Worm (Caenorhabditis elegans) whole organism, late embryonic: Measurements from ENCODE around the gene ddx-15.

Experiments used
- C08G9.2 ChIP-seq: sonication (generic microtip); optimal IDR thresholded peaks from 2 replicates; lab custom pipeline; 2016; ENCODE audit warnings: mild to moderate bottlenecking, missing genetic modification characterization, moderate library complexity, missing compliant biosample characterization
- F13H6.1 ChIP-seq: sonication (generic microtip); optimal IDR thresholded peaks from 2 replicates; lab custom pipeline; 2016; ENCODE audit warnings: missing genetic modification characterization, missing compliant biosample characterization
- K02D7.2 ChIP-seq: sonication (generic microtip); optimal IDR thresholded peaks from 2 replicates; lab custom pipeline; 2017; ENCODE audit warnings: mild to moderate bottlenecking, missing genetic modification characterization, missing compliant biosample characterization
- K09A11.1 ChIP-seq: sonication (generic microtip); optimal IDR thresholded peaks from 2 replicates; lab custom pipeline; 2017; ENCODE audit warnings: antibody characterized with exemption, mild to moderate bottlenecking, missing genetic modification characterization, missing compliant biosample characterization; ENCODE audit not compliant: insufficient read depth
- T23F11.4 ChIP-seq: fragments of 200-800 bp; sonication (Bioruptor generic); optimal IDR thresholded peaks from 2 replicates; lab custom pipeline; 2018; ENCODE audit warnings: mild to moderate bottlenecking, missing genetic modification characterization, missing compliant biosample characterization
- Y22D7AL.16 ChIP-seq: sonication (generic microtip); optimal IDR thresholded peaks from 2 replicates; lab custom pipeline; 2016; ENCODE audit warnings: missing genetic modification characterization, missing compliant biosample characterization
- ahr-1 ChIP-seq: sonication (generic microtip); optimal IDR thresholded peaks from 2 replicates; lab custom pipeline; 2016; ENCODE audit warnings: missing genetic modification characterization, missing compliant biosample characterization
- ama-1 ChIP-seq: fragments of 150-350 bp; optimal IDR thresholded peaks from 2 replicates; lab custom pipeline; 2014
- ceh-2 ChIP-seq: sonication (generic microtip); optimal IDR thresholded peaks from 2 replicates; lab custom pipeline; 2016; ENCODE audit warnings: missing genotype, missing genetic modification characterization, missing compliant biosample characterization
- ceh-22 ChIP-seq: sonication (generic microtip); optimal IDR thresholded peaks from 2 replicates; lab custom pipeline; 2017; ENCODE audit warnings: missing biosample characterization, missing genetic modification characterization
- ceh-24 ChIP-seq: sonication (generic microtip); optimal IDR thresholded peaks from 2 replicates; lab custom pipeline; 2016; ENCODE audit warnings: mild to moderate bottlenecking, missing genetic modification characterization, missing compliant biosample characterization
- ceh-34 ChIP-seq: sonication (generic microtip); optimal IDR thresholded peaks from 2 replicates; lab custom pipeline; 2016; ENCODE audit warnings: mild to moderate bottlenecking, missing genetic modification characterization, missing compliant biosample characterization
- elt-2 ChIP-seq: sonication (generic microtip); optimal IDR thresholded peaks from 2 replicates; lab custom pipeline; 2016; ENCODE audit warnings: missing genetic modification reagents, missing genetic modification characterization, missing compliant biosample characterization
- fax-1 ChIP-seq: sonication (generic microtip); optimal IDR thresholded peaks from 2 replicates; lab custom pipeline; 2016; ENCODE audit warnings: missing genotype, missing genetic modification characterization, missing compliant biosample characterization
- fkh-10 ChIP-seq: fragments of 150-350 bp; optimal IDR thresholded peaks from 2 replicates; lab custom pipeline; 2014; ENCODE audit warnings: missing biosample characterization, missing genetic modification reagents, missing genetic modification characterization
- fkh-6 ChIP-seq: sonication (generic microtip); optimal IDR thresholded peaks from 2 replicates; lab custom pipeline; 2016; ENCODE audit warnings: missing genetic modification characterization, missing compliant biosample characterization
- gmeb-2 ChIP-seq: sonication (generic microtip); optimal IDR thresholded peaks from 2 replicates; lab custom pipeline; 2016; ENCODE audit warnings: missing genetic modification characterization, inconsistent platforms, missing compliant biosample characterization
- hlh-15 ChIP-seq: sonication (generic microtip); optimal IDR thresholded peaks from 2 replicates; lab custom pipeline; 2016; ENCODE audit warnings: missing genetic modification characterization, missing compliant biosample characterization
- hlh-30 ChIP-seq: sonication (generic microtip); optimal IDR thresholded peaks from 2 replicates; lab custom pipeline; 2017; ENCODE audit warnings: antibody characterized with exemption, missing genetic modification characterization, missing compliant biosample characterization; ENCODE audit not compliant: insufficient read depth
- hlh-6 ChIP-seq: sonication (generic microtip); optimal IDR thresholded peaks from 2 replicates; lab custom pipeline; 2016; ENCODE audit warnings: missing genotype, missing genetic modification characterization, missing compliant biosample characterization
- hlh-8 ChIP-seq: sonication (generic microtip); optimal IDR thresholded peaks from 2 replicates; lab custom pipeline; 2016; ENCODE audit warnings: missing genotype, missing genetic modification characterization, missing compliant biosample characterization
- madf-2 ChIP-seq: sonication (generic microtip); optimal IDR thresholded peaks from 2 replicates; lab custom pipeline; 2017; ENCODE audit warnings: missing genetic modification characterization, missing compliant biosample characterization
- nfya-1 ChIP-seq: sonication (generic microtip); optimal IDR thresholded peaks from 2 replicates; lab custom pipeline; 2017; ENCODE audit warnings: missing genetic modification characterization, mild to moderate bottlenecking, missing compliant biosample characterization, antibody characterized with exemption, moderate library complexity
- nhr-11 ChIP-seq: fragments of 150-350 bp; optimal IDR thresholded peaks from 2 replicates; lab custom pipeline; 2014; ENCODE audit warnings: missing biosample characterization, missing genetic modification characterization
- nhr-232 ChIP-seq: sonication (generic microtip); optimal IDR thresholded peaks from 2 replicates; lab custom pipeline; 2016; ENCODE audit warnings: missing genetic modification characterization, missing compliant biosample characterization
- npax-4 ChIP-seq: sonication (generic microtip); optimal IDR thresholded peaks from 2 replicates; lab custom pipeline; 2016; ENCODE audit warnings: missing genetic modification characterization, missing compliant biosample characterization
- pat-9 ChIP-seq: fragments of 200-800 bp; sonication (Bioruptor generic); optimal IDR thresholded peaks from 2 replicates; lab custom pipeline; 2018; ENCODE audit warnings: mild to moderate bottlenecking, missing genetic modification characterization, moderate library complexity, missing compliant biosample characterization
- pqm-1 ChIP-seq: sonication (generic microtip); optimal IDR thresholded peaks from 2 replicates; lab custom pipeline; 2016; ENCODE audit warnings: missing genetic modification characterization, missing compliant biosample characterization
- pros-1 ChIP-seq: fragments of 150-350 bp; optimal IDR thresholded peaks from 2 replicates; lab custom pipeline; 2014; ENCODE audit warnings: missing biosample characterization, missing genetic modification reagents, missing genetic modification characterization
- ref-2 ChIP-seq: sonication (generic microtip); optimal IDR thresholded peaks from 2 replicates; lab custom pipeline; 2016; ENCODE audit warnings: missing genetic modification characterization, missing compliant biosample characterization
- sox-2 ChIP-seq: fragments of 200-800 bp; sonication (Bioruptor generic); IDR thresholded peaks from 2 replicates; pipeline ENCODE4 v1.3.6; 2022; ENCODE audit warnings: missing genetic modification reagents, missing genetic modification characterization, missing compliant biosample characterization
- tbx-2 ChIP-seq: sonication (generic microtip); optimal IDR thresholded peaks from 2 replicates; lab custom pipeline; 2016; ENCODE audit warnings: missing genetic modification characterization, missing compliant biosample characterization
- ttx-3 ChIP-seq: sonication (generic microtip); optimal IDR thresholded peaks from 2 replicates; lab custom pipeline; 2016; ENCODE audit warnings: missing genetic modification reagents, missing genetic modification characterization, missing compliant biosample characterization
- zip-5 ChIP-seq: sonication (generic microtip); optimal IDR thresholded peaks from 2 replicates; lab custom pipeline; 2016; ENCODE audit warnings: missing genetic modification characterization, missing compliant biosample characterization

The ddx-15 gene

DNA sequence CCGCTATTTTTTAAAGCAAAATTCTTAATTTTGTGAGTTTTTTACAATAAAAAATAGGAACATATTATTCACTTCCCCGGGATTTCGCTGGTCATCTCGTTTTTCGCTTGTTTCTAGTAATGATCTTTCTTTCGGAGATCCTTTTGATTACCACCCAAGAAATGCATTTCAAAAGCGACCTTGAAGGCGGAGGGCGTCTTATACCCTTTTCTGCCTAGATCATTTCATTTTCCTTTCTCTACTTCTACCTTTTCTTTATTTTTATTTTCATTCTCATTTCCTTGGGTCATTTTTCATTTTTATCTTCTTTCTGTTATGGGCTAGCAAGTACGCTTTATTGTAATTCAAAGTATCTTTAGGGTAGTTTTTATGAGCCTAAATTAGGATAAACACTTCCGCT is 28.7 kb upstream of the ddx-15 start:
- TF ChIP-seq npax-4 (tag; lab: Kevin White, UChicago) (no peak), ttx-3 (no peak), ceh-22 (tag; lab: Kevin White, UChicago) (no peak), C08G9.2 (tag; lab: Kevin White, UChicago) (no peak), ama-1 (lab: Kevin White, UChicago) (no peak), fkh-10 (GFP tag; lab: Kevin White, UChicago) (no peak), F13H6.1 (tag; lab: Kevin White, UChicago) (no peak), zip-5 (tag; lab: Kevin White, UChicago) (no peak), ahr-1 (tag; lab: Kevin White, UChicago) (no peak), pqm-1 (tag; lab: Kevin White, UChicago) (no peak), K09A11.1 (no peak), hlh-30 (no peak), ref-2 (no peak)

DNA sequence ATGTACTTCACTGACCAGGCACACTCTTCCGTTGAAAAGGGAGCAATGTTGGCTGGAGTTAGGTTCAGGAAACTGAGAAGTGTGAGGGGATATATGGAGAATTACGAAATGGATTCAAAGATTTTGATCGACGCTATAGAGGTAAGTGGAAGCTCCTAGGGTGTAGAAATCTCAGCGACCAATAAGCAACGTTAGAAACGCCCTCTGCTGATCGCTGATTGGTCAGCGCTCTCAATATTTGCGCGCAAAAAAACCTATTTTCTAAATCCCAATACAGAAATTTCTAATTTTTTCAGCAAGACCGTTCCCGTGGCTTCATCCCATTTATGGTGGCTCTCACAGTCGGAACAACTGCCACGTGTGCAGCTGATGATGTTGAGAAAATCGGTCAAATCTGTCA is 24.2 kb upstream of the ddx-15 start:
- no peak for TF ChIP-seq pros-1
- TF ChIP-seq ceh-2 (tag; lab: Kevin White, UChicago), result no peak
- peak; percentile 56 for TF ChIP-seq nfya-1 (tag; lab: Kevin White, UChicago)

DNA sequence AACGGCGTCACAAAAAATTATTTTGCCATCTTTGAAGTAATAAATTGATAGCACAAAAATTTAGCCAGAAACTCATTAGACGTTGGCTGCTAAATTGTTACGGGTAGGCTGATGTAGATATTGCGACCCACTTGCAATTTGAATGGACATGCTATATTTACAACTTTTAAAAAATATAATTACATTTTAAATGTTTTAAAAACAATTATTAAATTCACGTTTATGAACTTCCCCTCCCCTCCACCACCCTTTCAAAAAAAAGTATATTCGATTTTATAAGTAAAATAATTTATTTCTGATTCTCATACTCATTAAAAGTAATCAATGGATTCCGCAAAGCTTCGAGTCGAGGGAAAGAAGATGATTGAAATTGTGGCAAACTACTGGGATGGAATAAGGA is 23.1 kb upstream of the ddx-15 start, which contains the start of gene basl-1:
Gene basl-1, plus strand, starts transcription at position 301 of the 400 bp plus-strand sequence.
- TF ChIP-seq tbx-2 (tag; lab: Kevin White, UChicago) (no peak), Y22D7AL.16 (tag; lab: Kevin White, UChicago) (no peak), hlh-15 (tag; lab: Kevin White, UChicago) (no peak), hlh-6 (tag; lab: Kevin White, UChicago) (no peak), K09A11.1 (no peak), nhr-11 (tag; lab: Kevin White, UChicago) (no peak), nfya-1 (tag; lab: Kevin White, UChicago) (no peak), ceh-34 (tag; lab: Kevin White, UChicago) (no peak)

DNA sequence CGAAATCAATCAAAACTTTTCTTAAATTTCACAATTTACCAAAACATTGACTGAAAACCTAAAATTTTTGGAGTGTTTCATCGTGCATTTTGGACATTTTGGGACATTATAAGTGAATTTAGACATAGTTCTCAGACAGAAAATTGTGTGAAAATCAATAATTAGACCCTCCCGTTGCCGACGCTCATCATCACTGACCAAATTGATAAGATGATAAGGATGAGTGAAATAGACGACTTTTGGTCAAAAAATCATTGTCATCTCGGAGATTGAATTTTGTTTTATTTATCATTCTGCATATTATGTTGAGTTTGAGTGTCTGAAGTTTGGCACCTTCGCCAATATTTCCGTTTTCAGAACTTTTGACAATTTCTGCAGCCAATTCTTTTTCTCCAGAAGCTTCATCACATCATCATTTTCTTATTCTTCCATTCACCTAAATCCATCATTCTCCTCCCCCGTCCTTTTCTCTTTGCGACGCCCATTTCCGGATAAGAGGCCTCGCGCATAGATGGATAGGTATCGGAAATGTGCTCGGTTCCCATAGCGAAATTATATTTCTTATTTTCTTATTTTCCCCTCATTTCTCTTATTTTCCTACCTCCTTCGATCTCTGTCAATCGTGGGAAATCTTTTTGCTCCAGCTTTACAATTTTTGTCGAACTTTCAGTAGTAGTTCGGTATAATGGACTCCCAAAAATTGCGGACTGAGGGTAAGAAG is 20.2 kb upstream of the ddx-15 start, which contains the start of gene bas-1:
Gene bas-1, plus strand, starts transcription at position 671 of the 721 bp plus-strand sequence.
- TF ChIP-seq nfya-1 (tag; lab: Kevin White, UChicago) (no peak), madf-2 (tag; lab: Kevin White, UChicago) (no peak), ceh-2 (tag; lab: Kevin White, UChicago) (no peak), fax-1 (tag; lab: Kevin White, UChicago) (no peak), ama-1 (lab: Kevin White, UChicago) (no peak), ceh-24 (tag; lab: Kevin White, UChicago) (no peak), T23F11.4 (GFP tag; lab: Kevin White, UChicago) (no peak), tbx-2 (tag; lab: Kevin White, UChicago) (no peak), sox-2 (GFP tag; lab: Robert Waterston, UW) (no peak), pat-9 (tag; lab: Kevin White, UChicago) (no peak), nhr-232 (no peak), hlh-8 (tag; lab: Kevin White, UChicago) (no peak), npax-4 (tag; lab: Kevin White, UChicago) (no peak), pqm-1 (tag; lab: Kevin White, UChicago) (no peak), K02D7.2 (tag; lab: Kevin White, UChicago) (no peak), gmeb-2 (tag; lab: Kevin White, UChicago) (no peak), fkh-6 (tag; lab: Kevin White, UChicago) (no peak)
- TF ChIP-seq, all 69 proteins: peak for 0

DNA sequence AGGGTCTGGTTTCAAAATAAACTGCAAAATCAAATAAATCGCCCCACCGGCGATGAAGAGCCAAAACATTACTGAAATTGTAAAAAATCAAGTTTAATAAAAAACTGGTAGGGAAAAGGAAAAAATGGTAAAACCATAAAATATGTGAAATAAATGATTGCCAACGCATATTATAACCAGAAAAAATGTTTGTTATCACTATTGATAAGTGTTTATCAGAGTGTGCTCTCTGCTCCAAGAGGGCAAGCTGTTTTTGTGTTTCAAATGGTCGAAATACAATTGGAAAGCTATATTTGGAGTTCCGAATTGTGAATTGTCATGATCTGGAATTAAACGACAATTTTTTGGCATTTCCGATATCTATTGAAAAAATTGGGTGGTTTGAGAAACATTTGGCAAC is 18.8 kb upstream of the ddx-15 start, which contains the start of gene C05D2.8:
Gene C05D2.8, minus strand, starts transcription at position 71 of the 400 bp plus-strand sequence.
- TF ChIP-seq ttx-3 (no peak), elt-2 (tag; lab: Kevin White, UChicago) (peak; percentile 44)
